Worm (Caenorhabditis elegans): ENCODE results near the gene let-756.

DNA sequence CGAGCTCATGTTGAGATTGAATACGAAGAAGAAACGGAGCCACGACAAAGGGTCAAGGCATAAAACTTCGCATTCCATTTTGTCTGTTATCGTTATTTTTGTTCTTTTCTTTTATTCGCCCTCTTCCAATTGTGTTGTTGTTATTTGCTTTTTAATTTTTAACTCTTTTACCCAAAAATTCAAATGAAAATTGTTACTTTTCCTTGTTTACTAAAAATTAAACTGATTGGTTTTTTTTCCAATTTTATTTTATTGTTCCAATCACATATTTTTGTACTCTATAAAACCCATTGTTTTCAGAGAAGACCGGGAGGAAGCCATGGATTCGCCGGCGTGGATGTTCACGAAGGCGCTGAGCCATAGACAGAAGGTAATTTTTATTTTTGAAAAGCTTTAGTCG, 26.5 kb upstream of the let-756 start, which contains the start of gene C16A3.5:
- TF ChIP-seq pqm-1 (tag; optimal IDR thresholded peaks at IDR 0.05) (no peak), lin-13 (GFP tag; optimal IDR thresholded peaks at IDR 0.05) (no peak), lin-39 (tag; optimal IDR thresholded peaks at IDR 0.05) (no peak), nhr-237 (tag; optimal IDR thresholded peaks at IDR 0.05) (no peak), tlp-1 (tag; optimal IDR thresholded peaks at IDR 0.05) (no peak), fkh-10 (GFP tag; optimal IDR thresholded peaks at IDR 0.05) (no peak), unc-130 (tag; optimal IDR thresholded peaks at IDR 0.05) (no peak)

Measured in whole organism, L1 larva.